Worm (Caenorhabditis elegans) whole organism, young adult: ENCODE data around the gene M05D6.8.

Source experiments
- B0336.3 ChIP-seq: fragments of 200-800 bp; sonication (Bioruptor generic); IDR thresholded peaks from 2 replicates; pipeline ENCODE4 v1.3.6; 2022; ENCODE audit warnings: missing genetic modification characterization, missing compliant biosample characterization
- C17E4.6 ChIP-seq: fragments of 200-800 bp; sonication (Bioruptor generic); IDR thresholded peaks from 2 replicates; pipeline ENCODE4 v1.3.6; 2022; ENCODE audit warnings: missing genetic modification reagents, missing genetic modification characterization, missing compliant biosample characterization
- F49E8.2 ChIP-seq: sonication (generic microtip); optimal IDR thresholded peaks from 3 replicates; lab custom pipeline; 2017; ENCODE audit warnings: missing genetic modification characterization, mild to moderate bottlenecking, missing compliant biosample characterization, antibody characterized with exemption, moderate library complexity; ENCODE audit not compliant: insufficient read depth
- chd-7 ChIP-seq: sonication (generic microtip); optimal IDR thresholded peaks from 2 replicates; lab custom pipeline; 2016; ENCODE audit warnings: mild to moderate bottlenecking, missing genetic modification characterization, moderate library complexity, missing compliant biosample characterization
- lin-40 ChIP-seq: sonication (generic microtip); optimal IDR thresholded peaks from 2 replicates; lab custom pipeline; 2016; ENCODE audit warnings: missing genetic modification characterization, mild to moderate bottlenecking, missing compliant biosample characterization, missing genotype, missing genetic modification reagents
- repo-1 ChIP-seq: sonication (generic microtip); optimal IDR thresholded peaks from 2 replicates; lab custom pipeline; 2017; ENCODE audit warnings: mild to moderate bottlenecking, missing genetic modification characterization, missing compliant biosample characterization
- snpc-1.3 ChIP-seq: sonication (generic microtip); optimal IDR thresholded peaks from 2 replicates; lab custom pipeline; 2017; ENCODE audit warnings: missing genetic modification characterization, mild to moderate bottlenecking, missing compliant biosample characterization, antibody characterized with exemption, moderate library complexity, missing genotype, missing genetic modification reagents; ENCODE audit not compliant: insufficient read depth
- sptf-2 ChIP-seq: fragments of 200-800 bp; sonication (Bioruptor generic); optimal IDR thresholded peaks from 2 replicates; lab custom pipeline; 2018; ENCODE audit warnings: mild to moderate bottlenecking, missing genetic modification characterization, missing compliant biosample characterization
- zfh-2 ChIP-seq: fragments of 200-800 bp; sonication (Bioruptor generic); conservative IDR thresholded peaks from 2 replicates; pipeline ENCODE4 v1.3.6; 2022; ENCODE audit warnings: missing genetic modification reagents, missing genetic modification characterization, missing compliant biosample characterization
- ztf-3 ChIP-seq: fragments of 200-800 bp; sonication (Bioruptor generic); optimal IDR thresholded peaks from 2 replicates; lab custom pipeline; 2018; ENCODE audit warnings: mild to moderate bottlenecking, missing genetic modification characterization, missing compliant biosample characterization

DNA sequence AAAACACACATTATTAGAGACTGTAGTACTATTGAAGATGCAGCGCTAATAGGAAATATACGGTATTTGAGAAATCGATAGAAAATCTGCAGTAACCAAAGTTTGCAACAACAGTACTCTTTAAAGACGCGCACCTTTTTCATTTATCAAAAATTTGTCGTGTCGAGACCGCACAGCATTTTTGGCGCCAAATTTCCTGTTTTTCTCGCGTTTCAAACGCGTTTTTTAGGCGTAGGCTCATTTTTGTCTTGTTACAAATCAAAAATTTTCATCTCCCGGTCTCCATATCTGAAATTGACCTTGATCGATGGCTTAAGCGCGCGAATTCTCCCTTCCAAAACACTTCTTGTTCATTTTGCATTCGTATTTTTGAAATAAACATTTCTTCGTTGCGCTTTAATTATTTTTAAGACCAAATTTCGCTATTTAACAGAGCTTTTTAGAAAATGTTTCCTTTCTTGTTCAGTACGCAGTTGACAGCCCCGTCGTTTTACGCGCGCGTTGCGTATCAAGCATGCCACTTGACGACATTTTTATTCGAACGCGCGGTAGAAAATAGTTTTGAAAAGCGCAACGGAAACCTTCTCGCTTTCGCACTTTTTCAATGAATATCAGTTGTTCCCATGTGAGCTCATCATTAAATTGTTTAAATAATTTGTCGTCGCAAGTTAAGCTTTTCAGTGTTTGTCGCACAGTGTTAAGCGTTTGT is 14.2 kb downstream of the M05D6.8 start:
- TF ChIP-seq B0336.3 (GFP tag; lab: Robert Waterston, UW), result no peak
- TF ChIP-seq chd-7, result no peak
- no peak for TF ChIP-seq sptf-2 (GFP tag; lab: Kevin White, UChicago)
- no peak for TF ChIP-seq ztf-3 (GFP tag; lab: Kevin White, UChicago)
- TF ChIP-seq snpc-1.3 (tag; lab: Kevin White, UChicago), result no peak
- TF ChIP-seq F49E8.2, result peak; percentile 60
- no peak for TF ChIP-seq lin-40 (tag; lab: Kevin White, UChicago)
- no peak for TF ChIP-seq repo-1 (tag; lab: Kevin White, UChicago)
- no peak for TF ChIP-seq zfh-2
- no peak for TF ChIP-seq C17E4.6 (GFP tag; lab: Robert Waterston, UW)
